Worm (Caenorhabditis elegans): Measurements from ENCODE around the gene Y54G2A.12.
"Not testable (repeated sequence)": the region's sequence is repeated elsewhere in the genome, so short reads cannot be mapped to it uniquely, and the experiment has no call there.

DNA sequence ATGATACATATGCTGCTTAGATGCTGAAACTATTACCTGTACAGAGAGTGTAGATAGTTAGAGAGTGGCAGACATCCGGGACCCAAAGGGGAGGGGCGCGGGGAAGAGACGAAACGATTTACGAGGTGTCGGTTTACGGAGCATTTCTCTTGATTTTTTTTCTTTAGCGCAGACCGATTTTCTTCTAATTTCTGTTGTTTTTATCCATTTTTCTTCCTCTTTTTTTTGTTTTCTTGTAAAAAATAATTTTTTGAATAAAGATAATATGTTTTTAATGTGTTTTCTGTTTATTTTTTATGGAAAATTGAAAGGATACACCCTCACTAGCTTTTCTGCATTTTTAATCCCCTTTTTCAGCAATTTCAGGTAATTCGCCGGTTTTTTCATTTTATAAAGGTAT, 4.8 kb downstream of the Y54G2A.12 start, which contains the start of gene Y54G2A.72:
- TF ChIP-seq nhr-11 (tag; optimal IDR thresholded peaks at IDR 0.05); nhr-76 (tag; optimal IDR thresholded peaks at IDR 0.05); saeg-2 (GFP tag; IDR thresholded peaks at IDR 0.05); fos-1 (tag; optimal IDR thresholded peaks at IDR 0.05); zip-2 (tag; optimal IDR thresholded peaks at IDR 0.05); pha-4 (GFP tag; IDR thresholded peaks at IDR 0.05); pha-4 (tag; optimal IDR thresholded peaks at IDR 0.05); egl-27 (tag; optimal IDR thresholded peaks at IDR 0.05); aly-2 (tag; optimal IDR thresholded peaks at IDR 0.05); nhr-6 (tag; optimal IDR thresholded peaks at IDR 0.05); rbr-2 (tag; optimal IDR thresholded peaks at IDR 0.05); D1046.2 (GFP tag; IDR thresholded peaks at IDR 0.05); pqm-1 (tag; optimal IDR thresholded peaks at IDR 0.05): not testable (repeated sequence)
